Fruit fly (Drosophila melanogaster): ENCODE measurements around the gene Ctps.

Gene Ctps

DNA sequence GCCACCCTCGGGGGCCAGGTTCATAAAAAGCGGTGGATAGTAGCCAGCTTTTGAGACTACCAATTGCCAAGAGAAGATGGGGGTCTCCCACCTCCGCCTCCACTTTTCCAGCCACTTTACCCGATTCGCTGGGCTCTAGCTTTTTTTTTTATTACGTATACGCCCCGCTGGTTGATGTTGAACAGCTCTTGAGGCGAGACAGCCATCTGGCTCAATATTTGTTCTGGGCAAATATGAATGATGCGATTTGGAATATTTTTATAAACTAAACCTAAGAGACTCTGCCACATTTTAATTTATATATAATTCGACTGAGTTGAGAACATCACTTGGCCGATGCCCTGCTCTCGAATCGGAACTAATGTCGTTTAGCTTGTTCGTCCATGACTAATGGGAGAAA is 52.3 kb downstream of the Ctps start (continued):
- TF ChIP-seq Rfx (GFP tag; IDR thresholded peaks at IDR 0.05) (no peak), CG13775 (GFP tag; optimal IDR thresholded peaks at IDR 0.05) (no peak), CG1792 (GFP tag; optimal IDR thresholded peaks at IDR 0.05) (no peak), sob (GFP tag; IDR thresholded peaks at IDR 0.05) (no peak), CG6654 (GFP tag; optimal IDR thresholded peaks at IDR 0.05) (no peak), Nf-YB (GFP tag; optimal IDR thresholded peaks at IDR 0.05) (no peak), ERR (GFP tag; optimal IDR thresholded peaks at IDR 0.05) (no peak), Optix (GFP tag; IDR thresholded peaks at IDR 0.05) (no peak), Hey (tag; optimal IDR thresholded peaks at IDR 0.05) (no peak), zf30C (GFP tag; optimal IDR thresholded peaks at IDR 0.05) (no peak), wek (GFP tag; optimal IDR thresholded peaks at IDR 0.05) (no peak), wor (GFP tag; IDR thresholded peaks at IDR 0.05) (no peak), fu2 (GFP tag; optimal IDR thresholded peaks at IDR 0.05) (no peak), GATAe (GFP tag; conservative IDR thresholded peaks at IDR 0.05) (no peak), chif (GFP tag; optimal IDR thresholded peaks at IDR 0.05) (no peak), unc-4 (GFP tag; IDR thresholded peaks at IDR 0.05; ENCODE audit: partially characterized antibody) (no peak), CG10654 (GFP tag; optimal IDR thresholded peaks at IDR 0.05) (no peak), CG17328 (GFP tag; IDR thresholded peaks at IDR 0.05) (no peak), sr (GFP tag; IDR thresholded peaks at IDR 0.05) (no peak), CTCF (GFP tag; optimal IDR thresholded peaks at IDR 0.05) (no peak), CG3847 (GFP tag; IDR thresholded peaks at IDR 0.05) (no peak), CG10267 (tag; optimal IDR thresholded peaks at IDR 0.05) (no peak), CG1602 (GFP tag; optimal IDR thresholded peaks at IDR 0.05) (no peak), bcd (GFP tag; optimal IDR thresholded peaks at IDR 0.05) (no peak), CG17385 (GFP tag; optimal IDR thresholded peaks at IDR 0.05) (no peak), CG42726 (GFP tag; IDR thresholded peaks at IDR 0.05; ENCODE audit: partially characterized antibody) (no peak), CG2199 (GFP tag; IDR thresholded peaks at IDR 0.05) (no peak), kah (GFP tag; optimal IDR thresholded peaks at IDR 0.05) (no peak), CG4730 (GFP tag; IDR thresholded peaks at IDR 0.05) (no peak), Xbp1 (GFP tag; optimal IDR thresholded peaks at IDR 0.05) (no peak), CkIIα-i1 (GFP tag; IDR thresholded peaks at IDR 0.05) (no peak), CG13296 (GFP tag; optimal IDR thresholded peaks at IDR 0.05) (no peak), CG30020 (tag; optimal IDR thresholded peaks at IDR 0.05) (no peak), CG7271 (tag; optimal IDR thresholded peaks at IDR 0.05) (no peak), zfh1 (GFP tag; IDR thresholded peaks at IDR 0.05) (no peak), Rx (GFP tag; IDR thresholded peaks at IDR 0.05) (no peak), CG12071 (GFP tag; optimal IDR thresholded peaks at IDR 0.05) (no peak), Dip3 (GFP tag; optimal IDR thresholded peaks at IDR 0.05) (no peak), CG8388 (GFP tag; optimal IDR thresholded peaks at IDR 0.05) (no peak), CG3281 (GFP tag; optimal IDR thresholded peaks at IDR 0.05) (peak; percentile 32), Tbp (GFP tag; optimal IDR thresholded peaks at IDR 0.05) (no peak), lbe (GFP tag; optimal IDR thresholded peaks at IDR 0.05) (no peak), CG11247 (GFP tag; IDR thresholded peaks at IDR 0.05) (no peak), CG11560 (tag; IDR thresholded peaks at IDR 0.05) (no peak), cato (GFP tag; optimal IDR thresholded peaks at IDR 0.05; ENCODE audit: borderline replicate concordance) (no peak), hth (optimal IDR thresholded peaks at IDR 0.05) (no peak), Dip2 (GFP tag; IDR thresholded peaks at IDR 0.05) (no peak), ATbp (GFP tag; optimal IDR thresholded peaks at IDR 0.05) (no peak), Sox102F (GFP tag; optimal IDR thresholded peaks at IDR 0.05) (no peak), CG2875 (GFP tag; optimal IDR thresholded peaks at IDR 0.05) (no peak), bbx (GFP tag; IDR thresholded peaks at IDR 0.05; ENCODE audit: partially characterized antibody) (no peak), Ptx1 (GFP tag; IDR thresholded peaks at IDR 0.05) (no peak), shn (GFP tag; optimal IDR thresholded peaks at IDR 0.05) (no peak), gro (GFP tag; optimal IDR thresholded peaks at IDR 0.05) (no peak)

Data from whole organism, embryonic.